Worm (Caenorhabditis elegans) whole organism, L1 larva: Measurements from ENCODE around the gene elb-1.

ENCODE experiments used
- nhr-12 ChIP-seq: sonication (generic microtip); optimal IDR thresholded peaks from 2 replicates; lab custom pipeline; 2017; ENCODE audit warnings: missing biosample characterization, missing genetic modification characterization
- nhr-20 ChIP-seq: sonication (generic microtip); optimal IDR thresholded peaks from 2 replicates; lab custom pipeline; 2016; ENCODE audit warnings: mild to moderate bottlenecking, missing genetic modification characterization, missing compliant biosample characterization

DNA sequence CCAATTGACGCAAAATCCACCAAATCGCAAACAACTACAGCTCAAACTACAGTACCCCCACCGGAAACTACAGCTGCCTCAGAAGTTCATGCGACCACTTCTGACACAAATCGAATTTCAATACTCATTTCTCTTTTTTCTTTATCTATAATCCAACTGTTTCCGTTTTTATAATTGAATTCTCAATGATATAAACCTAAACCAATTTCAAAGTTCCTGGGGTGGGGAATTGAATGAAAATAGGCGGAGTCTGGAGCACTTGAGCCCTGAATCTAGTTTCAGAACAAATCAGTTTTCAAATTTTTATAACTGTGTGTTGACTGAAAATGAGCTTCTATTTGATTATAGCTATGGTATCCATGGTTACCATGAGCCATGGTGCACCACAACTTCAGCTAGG, 23.0 kb downstream of the elb-1 start, which contains the start of gene Y41C4A.6:
- TF ChIP-seq nhr-20 (tag; lab: Kevin White, UChicago), result no peak
- TF ChIP-seq nhr-12 (tag; lab: Kevin White, UChicago), result no peak
